Worm (Caenorhabditis elegans) whole organism, L4 larva: ENCODE data around the gene K08B5.1.

Source experiments
- D1046.2 ChIP-seq: fragments of 200-800 bp; sonication (Bioruptor generic); IDR thresholded peaks from 2 replicates; pipeline ENCODE4 v1.3.6; 2022; ENCODE audit warnings: missing genetic modification characterization, missing compliant biosample characterization
- F26F4.8 ChIP-seq: fragments of 200-800 bp; sonication (Bioruptor generic); conservative IDR thresholded peaks from 2 replicates; pipeline ENCODE4 v1.3.6; 2022; ENCODE audit warnings: missing genetic modification characterization, missing compliant biosample characterization
- F37D6.2 ChIP-seq: sonication (generic microtip); optimal IDR thresholded peaks from 2 replicates; lab custom pipeline; 2016; ENCODE audit warnings: mild to moderate bottlenecking, missing genetic modification characterization, missing compliant biosample characterization
- F49E8.2 ChIP-seq: sonication (generic microtip); optimal IDR thresholded peaks from 2 replicates; lab custom pipeline; 2016; ENCODE audit warnings: missing compliant biosample characterization, mild to moderate bottlenecking, missing genetic modification characterization, borderline replicate concordance
- Y5F2A.4 ChIP-seq: fragments of 200-800 bp; sonication (Bioruptor generic); optimal IDR thresholded peaks from 2 replicates; lab custom pipeline; 2018; ENCODE audit warnings: mild to moderate bottlenecking, missing genetic modification characterization, missing compliant biosample characterization
- aha-1 ChIP-seq: fragments of 150-350 bp; peaks from one replicate; lab custom pipeline; 2014; ENCODE audit warnings: missing biosample characterization, missing genetic modification characterization
- ama-1 ChIP-seq: fragments of 150-350 bp; optimal IDR thresholded peaks from 2 replicates; lab custom pipeline; 2014; ENCODE audit warnings: inconsistent platforms, mixed read lengths
- ceh-20 ChIP-seq: fragments of 200-800 bp; sonication (Bioruptor generic); IDR thresholded peaks from 2 replicates; pipeline ENCODE4 v1.3.6; 2022; ENCODE audit warnings: missing genetic modification reagents, missing genetic modification characterization, missing compliant biosample characterization
- ceh-44 ChIP-seq: fragments of 200-800 bp; sonication (Bioruptor generic); IDR thresholded peaks from 2 replicates; pipeline ENCODE4 v1.3.6; 2022; ENCODE audit warnings: missing genetic modification reagents, missing genetic modification characterization, missing compliant biosample characterization
- ceh-62 ChIP-seq: sonication (generic microtip); optimal IDR thresholded peaks from 2 replicates; lab custom pipeline; 2017; ENCODE audit warnings: missing biosample characterization, missing genetic modification characterization
- ces-1 ChIP-seq: fragments of 150-350 bp; sonication (generic microtip); optimal IDR thresholded peaks from 4 replicates; lab custom pipeline; 2014; ENCODE audit warnings: missing biosample characterization, missing genetic modification reagents, missing genetic modification characterization
- ctbp-1 ChIP-seq: fragments of 200-800 bp; sonication (Bioruptor generic); IDR thresholded peaks from 2 replicates; pipeline ENCODE4 v1.3.6; 2022; ENCODE audit warnings: missing genetic modification reagents, missing genetic modification characterization, missing compliant biosample characterization
- dmd-6 ChIP-seq: fragments of 200-800 bp; sonication (Bioruptor generic); IDR thresholded peaks from 2 replicates; pipeline ENCODE4 v1.3.6; 2022; ENCODE audit warnings: missing genetic modification reagents, missing genetic modification characterization, missing compliant biosample characterization
- dmd-8 ChIP-seq: fragments of 200-800 bp; sonication (Bioruptor generic); IDR thresholded peaks from 2 replicates; pipeline ENCODE4 v1.3.6; 2022; ENCODE audit warnings: missing genetic modification characterization, missing compliant biosample characterization
- dmd-9 ChIP-seq: fragments of 200-800 bp; sonication (Bioruptor generic); IDR thresholded peaks from 2 replicates; pipeline ENCODE4 v1.3.6; 2022; ENCODE audit warnings: missing genetic modification reagents, missing genetic modification characterization, missing compliant biosample characterization
- egl-27 ChIP-seq: sonication (generic microtip); optimal IDR thresholded peaks from 3 replicates; lab custom pipeline; 2017; ENCODE audit warnings: missing biosample characterization, missing genetic modification reagents, missing genetic modification characterization
- egl-43 ChIP-seq: fragments of 200-800 bp; sonication (Bioruptor generic); IDR thresholded peaks from 2 replicates; pipeline ENCODE4 v1.3.6; 2022; ENCODE audit warnings: missing genetic modification reagents, missing genetic modification characterization, missing compliant biosample characterization
- fos-1 ChIP-seq: fragments of 150-350 bp; optimal IDR thresholded peaks from 2 replicates; lab custom pipeline; 2014; ENCODE audit warnings: missing biosample characterization, missing genetic modification characterization
- gei-8 ChIP-seq: fragments of 200-800 bp; sonication (Bioruptor generic); optimal IDR thresholded peaks from 2 replicates; lab custom pipeline; 2018; ENCODE audit warnings: mild to moderate bottlenecking, missing genetic modification characterization, missing compliant biosample characterization
- hlh-11 ChIP-seq: fragments of 200-800 bp; sonication (Bioruptor generic); optimal IDR thresholded peaks from 2 replicates; lab custom pipeline; 2018; ENCODE audit warnings: mild to moderate bottlenecking, missing genetic modification characterization, missing compliant biosample characterization
- hlh-30 ChIP-seq: sonication (generic microtip); optimal IDR thresholded peaks from 2 replicates; lab custom pipeline; 2017; ENCODE audit warnings: antibody characterized with exemption, mild to moderate bottlenecking, missing genetic modification characterization, missing compliant biosample characterization; ENCODE audit not compliant: insufficient read depth
- jun-1 ChIP-seq: fragments of 150-350 bp; optimal IDR thresholded peaks from 2 replicates; lab custom pipeline; 2014; ENCODE audit warnings: missing biosample characterization, missing genetic modification reagents, missing genetic modification characterization
- lim-7 ChIP-seq: fragments of 200-800 bp; sonication (Bioruptor generic); IDR thresholded peaks from 2 replicates; pipeline ENCODE4 v1.3.6; 2022; ENCODE audit warnings: missing genetic modification characterization, missing compliant biosample characterization
- lin-1 ChIP-seq: fragments of 200-800 bp; sonication (Bioruptor generic); IDR thresholded peaks from 2 replicates; pipeline ENCODE4 v1.3.6; 2022; ENCODE audit warnings: missing genetic modification reagents, missing genetic modification characterization, missing compliant biosample characterization
- lin-13 ChIP-seq: fragments of 150-350 bp; optimal IDR thresholded peaks from 2 replicates; lab custom pipeline; 2014; ENCODE audit warnings: missing biosample characterization, missing genetic modification reagents, missing genetic modification characterization
- lin-15B ChIP-seq: fragments of 150-350 bp; sonication (generic microtip); optimal IDR thresholded peaks from 3 replicates; lab custom pipeline; 2014; ENCODE audit warnings: missing biosample characterization, missing genetic modification characterization
- lin-29 ChIP-seq: fragments of 200-800 bp; sonication (Bioruptor generic); IDR thresholded peaks from 2 replicates; pipeline ENCODE4 v1.3.6; 2022; ENCODE audit warnings: missing genetic modification reagents, missing genetic modification characterization, missing compliant biosample characterization
- lin-38 ChIP-seq: fragments of 200-800 bp; sonication (Bioruptor generic); IDR thresholded peaks from 2 replicates; pipeline ENCODE4 v1.3.6; 2022; ENCODE audit warnings: missing genetic modification reagents, missing genetic modification characterization, missing compliant biosample characterization
- lin-39 ChIP-seq: fragments of 150-350 bp; optimal IDR thresholded peaks from 2 replicates; lab custom pipeline; 2014; ENCODE audit warnings: missing biosample characterization, missing genetic modification reagents, missing genetic modification characterization
- lir-3 ChIP-seq: sonication (generic microtip); optimal IDR thresholded peaks from 2 replicates; lab custom pipeline; 2016; ENCODE audit warnings: mild to moderate bottlenecking, missing genetic modification characterization, missing compliant biosample characterization
- mdl-1 ChIP-seq, 2 experiments: fragments of 150-350 bp in 1 of 2; sonication (generic microtip) in 1 of 2; optimal IDR thresholded peaks; 2 replicates each; lab custom pipeline; 2014 to 2017; ENCODE audit warnings: missing biosample characterization in 2 of 2, missing genetic modification characterization in 2 of 2
- mxl-3 ChIP-seq: fragments of 200-800 bp; sonication (Bioruptor generic); optimal IDR thresholded peaks from 2 replicates; lab custom pipeline; 2018; ENCODE audit warnings: mild to moderate bottlenecking, missing genetic modification characterization, missing compliant biosample characterization
- nhr-102 ChIP-seq: sonication (generic microtip); optimal IDR thresholded peaks from 2 replicates; lab custom pipeline; 2016; ENCODE audit warnings: mild to moderate bottlenecking, missing genetic modification characterization, moderate library complexity, missing compliant biosample characterization
- nhr-237 ChIP-seq: sonication (generic microtip); optimal IDR thresholded peaks from 2 replicates; lab custom pipeline; 2017; ENCODE audit warnings: missing biosample characterization, missing genetic modification characterization
- nhr-28 ChIP-seq: fragments of 150-350 bp; optimal IDR thresholded peaks from 2 replicates; lab custom pipeline; 2014; ENCODE audit warnings: missing biosample characterization, missing genetic modification characterization
- nhr-41 ChIP-seq: fragments of 200-800 bp; sonication (Bioruptor generic); IDR thresholded peaks from 2 replicates; pipeline ENCODE4 v1.3.6; 2022; ENCODE audit warnings: missing genetic modification reagents, missing genetic modification characterization, missing compliant biosample characterization
- nhr-48 ChIP-seq: sonication (generic microtip); optimal IDR thresholded peaks from 2 replicates; lab custom pipeline; 2016; ENCODE audit warnings: mild to moderate bottlenecking, missing genetic modification characterization, missing compliant biosample characterization
- nhr-76 ChIP-seq: fragments of 150-350 bp; optimal IDR thresholded peaks from 2 replicates; lab custom pipeline; 2014; ENCODE audit warnings: missing biosample characterization, missing genetic modification characterization
- nhr-77 ChIP-seq: fragments of 150-350 bp; optimal IDR thresholded peaks from 2 replicates; lab custom pipeline; 2014; ENCODE audit warnings: missing biosample characterization, missing genetic modification characterization
- php-3 ChIP-seq: fragments of 200-800 bp; sonication (Bioruptor generic); IDR thresholded peaks from 2 replicates; pipeline ENCODE4 v1.3.6; 2022; ENCODE audit warnings: missing genetic modification reagents, missing genetic modification characterization, missing compliant biosample characterization
- rbr-2 ChIP-seq: sonication (generic microtip); optimal IDR thresholded peaks from 2 replicates; lab custom pipeline; 2016; ENCODE audit warnings: missing genotype, missing genetic modification characterization, missing compliant biosample characterization
- saeg-2 ChIP-seq: fragments of 200-800 bp; sonication (Bioruptor generic); IDR thresholded peaks from 2 replicates; pipeline ENCODE4 v1.3.6; 2022; ENCODE audit warnings: missing genetic modification reagents, missing genetic modification characterization, missing compliant biosample characterization
- set-16 ChIP-seq: fragments of 200-800 bp; sonication (Bioruptor generic); IDR thresholded peaks from 2 replicates; pipeline ENCODE4 v1.3.6; 2022; ENCODE audit warnings: missing genetic modification reagents, missing genetic modification characterization, missing compliant biosample characterization
- skn-1 ChIP-seq: fragments of 150-350 bp; optimal IDR thresholded peaks from 2 replicates; lab custom pipeline; 2014; ENCODE audit warnings: missing biosample characterization, missing genetic modification characterization
- snpc-1.2 ChIP-seq: fragments of 200-800 bp; sonication (Bioruptor generic); IDR thresholded peaks from 2 replicates; pipeline ENCODE4 v1.3.6; 2022; ENCODE audit warnings: missing genetic modification reagents, missing genetic modification characterization, missing compliant biosample characterization
- snpc-4 ChIP-seq: fragments of 150-350 bp; optimal IDR thresholded peaks from 2 replicates; lab custom pipeline; 2014; ENCODE audit warnings: missing biosample characterization, missing genetic modification characterization
- unc-130 ChIP-seq: sonication (generic microtip); optimal IDR thresholded peaks from 2 replicates; lab custom pipeline; 2016; ENCODE audit warnings: missing genetic modification reagents, missing genetic modification characterization, missing compliant biosample characterization
- unc-62 ChIP-seq, 3 experiments: fragments of 150-350 bp in 1 of 3; sonication (generic microtip); optimal IDR thresholded peaks in 2 of 3; peaks in 1 of 3; 1 replicate in 1 of 3; 2 replicates in 2 of 3; lab custom pipeline; 2014 to 2017; ENCODE audit warnings: missing biosample characterization in 3 of 3, missing genetic modification characterization in 3 of 3, missing genetic modification reagents in 3 of 3, missing genotype in 1 of 3
- zag-1 ChIP-seq: fragments of 150-350 bp; optimal IDR thresholded peaks from 2 replicates; lab custom pipeline; 2014; ENCODE audit warnings: missing biosample characterization, missing genetic modification characterization
- zfp-2 ChIP-seq: sonication (generic microtip); optimal IDR thresholded peaks from 2 replicates; lab custom pipeline; 2016; ENCODE audit warnings: mild to moderate bottlenecking, missing genetic modification characterization, missing compliant biosample characterization
- zip-2 ChIP-seq: fragments of 150-350 bp; optimal IDR thresholded peaks from 2 replicates; lab custom pipeline; 2014; ENCODE audit warnings: missing biosample characterization, missing genetic modification characterization
- ztf-11 ChIP-seq: fragments of 150-350 bp; optimal IDR thresholded peaks from 2 replicates; lab custom pipeline; 2014; ENCODE audit warnings: missing biosample characterization, missing genetic modification characterization
- ztf-7 ChIP-seq: fragments of 150-350 bp; optimal IDR thresholded peaks from 2 replicates; lab custom pipeline; 2014; ENCODE audit warnings: missing biosample characterization, missing genetic modification characterization

The K08B5.1 gene

ce11 chrX:16553845-16554426 lies 4.3 kb upstream of the K08B5.1 start, which contains the start of gene K08B5.2 (continued):
- TF ChIP-seq nhr-237 (no peak), mdl-1 (tag; optimal IDR thresholded peaks at IDR 0.05; lab: Kevin White, UChicago) (no peak), unc-130 (no peak), fos-1 (tag; lab: Kevin White, UChicago) (no peak), egl-27 (tag; lab: Kevin White, UChicago) (no peak), unc-62 (GFP tag; optimal IDR thresholded peaks at IDR 0.05 in 1 of 2; lab: Kevin White, UChicago) (peak in 1 of 2 experiments; percentile 66), unc-62 (tag; optimal IDR thresholded peaks at IDR 0.05; lab: Kevin White, UChicago) (no peak), ztf-7 (tag; lab: Kevin White, UChicago) (no peak), lim-7 (no peak), set-16 (GFP tag; lab: Robert Waterston, UW) (no peak), ceh-44 (no peak), dmd-8 (GFP tag; lab: Robert Waterston, UW) (no peak), ama-1 (no peak), nhr-76 (tag; lab: Kevin White, UChicago) (no peak), rbr-2 (tag; lab: Kevin White, UChicago) (no peak), nhr-28 (tag; lab: Kevin White, UChicago) (peak; percentile 70), lin-13 (no peak), D1046.2 (GFP tag; lab: Robert Waterston, UW) (no peak), aha-1 (tag; lab: Kevin White, UChicago) (no peak), saeg-2 (GFP tag; lab: Robert Waterston, UW) (no peak), lin-15B (tag; lab: Kevin White, UChicago) (no peak), zfp-2 (no peak), jun-1 (tag; lab: Kevin White, UChicago) (no peak), F49E8.2 (tag; lab: Kevin White, UChicago) (no peak), zip-2 (tag; lab: Kevin White, UChicago) (no peak), hlh-11 (tag; lab: Kevin White, UChicago) (peak; percentile 73), zag-1 (tag; lab: Kevin White, UChicago) (no peak), dmd-6 (GFP tag; lab: Robert Waterston, UW) (peak; percentile 96), php-3 (GFP tag; lab: Robert Waterston, UW) (no peak), lir-3 (tag; lab: Kevin White, UChicago) (no peak), lin-39 (tag; lab: Kevin White, UChicago) (no peak), lin-1 (peak; percentile 42; the same call in 1 of the 2 replicates), snpc-4 (tag; lab: Kevin White, UChicago) (no peak), lin-38 (GFP tag; lab: Robert Waterston, UW) (no peak), F37D6.2 (no peak), nhr-48 (peak; percentile 88), dmd-9 (GFP tag; lab: Robert Waterston, UW) (no peak), Y5F2A.4 (GFP tag; lab: Kevin White, UChicago) (no peak), lin-29 (no peak), hlh-30 (no peak), mxl-3 (GFP tag; lab: Kevin White, UChicago) (no peak), ces-1 (GFP tag; lab: Kevin White, UChicago) (no peak), ceh-62 (no peak), skn-1 (tag; lab: Kevin White, UChicago) (no peak), ztf-11 (tag; lab: Kevin White, UChicago) (no peak), nhr-102 (tag; lab: Kevin White, UChicago) (peak; percentile 33), gei-8 (GFP tag; lab: Kevin White, UChicago) (peak; percentile 17), ctbp-1 (GFP tag; lab: Robert Waterston, UW) (no peak), nhr-41 (no peak), egl-43 (GFP tag; lab: Robert Waterston, UW) (no peak), nhr-77 (tag; lab: Kevin White, UChicago) (no peak), ceh-20 (no peak), snpc-1.2 (GFP tag; lab: Robert Waterston, UW) (no peak), F26F4.8 (GFP tag; lab: Robert Waterston, UW) (no peak)
